Fruit fly (Drosophila melanogaster) whole organism, prepupa: ENCODE data around the gene Rsph9.

Source experiments
- Blimp-1 ChIP-seq: fragments of 200-800 bp; sonication (Bioruptor generic); optimal IDR thresholded peaks from 3 replicates; lab custom pipeline; 2017; ENCODE audit warnings: missing biosample characterization, missing genetic modification characterization, mild to moderate bottlenecking, moderate library complexity, missing genetic modification reagents
- CG10631 ChIP-seq: fragments of 200-800 bp; sonication (Bioruptor generic); optimal IDR thresholded peaks from 2 replicates; lab custom pipeline; 2016; ENCODE audit warnings: missing biosample characterization, missing genetic modification characterization
- CG10669 ChIP-seq: fragments of 200-800 bp; sonication (Bioruptor generic); optimal IDR thresholded peaks from 3 replicates; lab custom pipeline; 2018; ENCODE audit warnings: missing biosample characterization, mild to moderate bottlenecking, missing genetic modification characterization, moderate library complexity
- CG11294 ChIP-seq: fragments of 200-800 bp; sonication (Bioruptor generic); IDR thresholded peaks from 2 replicates; pipeline ENCODE4 v1.3.6; 2022; ENCODE audit warnings: missing biosample characterization, missing genetic modification characterization
- CG11762 ChIP-seq: fragments of 200-800 bp; sonication (Bioruptor generic); optimal IDR thresholded peaks from 3 replicates; lab custom pipeline; 2016; ENCODE audit warnings: missing biosample characterization, missing genetic modification characterization; ENCODE audit not compliant: insufficient read depth
- CG11902 ChIP-seq: fragments of 200-800 bp; sonication (Bioruptor generic); optimal IDR thresholded peaks from 3 replicates; lab custom pipeline; 2016; ENCODE audit warnings: missing biosample characterization, missing genetic modification characterization
- CG15336 ChIP-seq: fragments of 200-800 bp; sonication (Bioruptor generic); IDR thresholded peaks from 2 replicates; pipeline ENCODE4 v1.3.6; 2022; ENCODE audit warnings: missing biosample characterization, missing genetic modification characterization
- CG1621 ChIP-seq: fragments of 200-800 bp; sonication (Bioruptor generic); optimal IDR thresholded peaks from 3 replicates; lab custom pipeline; 2018; ENCODE audit warnings: missing biosample characterization, mild to moderate bottlenecking, missing genetic modification characterization
- CG16779 ChIP-seq: fragments of 200-800 bp; sonication (Bioruptor generic); optimal IDR thresholded peaks from 3 replicates; lab custom pipeline; 2017; ENCODE audit warnings: missing biosample characterization, mild to moderate bottlenecking, missing genetic modification characterization
- CG31627 ChIP-seq: fragments of 200-800 bp; sonication (Bioruptor generic); optimal IDR thresholded peaks from 3 replicates; lab custom pipeline; 2016; ENCODE audit warnings: missing biosample characterization, missing genetic modification characterization
- CG32006 ChIP-seq: fragments of 200-800 bp; sonication (Bioruptor generic); optimal IDR thresholded peaks from 3 replicates; lab custom pipeline; 2017; ENCODE audit warnings: missing biosample characterization, mild to moderate bottlenecking, missing genetic modification characterization
- CG34406 ChIP-seq: fragments of 200-800 bp; sonication (Bioruptor generic); optimal IDR thresholded peaks from 3 replicates; lab custom pipeline; 2016; ENCODE audit warnings: missing biosample characterization, missing genetic modification characterization
- CG3919 ChIP-seq: fragments of 200-800 bp; sonication (Bioruptor generic); optimal IDR thresholded peaks from 3 replicates; lab custom pipeline; 2016; ENCODE audit warnings: missing biosample characterization, missing genetic modification characterization
- CG6163 ChIP-seq: fragments of 200-800 bp; sonication (Bioruptor generic); IDR thresholded peaks from 3 replicates; pipeline ENCODE4 v1.3.6; 2022; ENCODE audit warnings: missing biosample characterization, missing genetic modification characterization
- CG6276 ChIP-seq: fragments of 200-800 bp; sonication (Bioruptor generic); optimal IDR thresholded peaks from 2 replicates; lab custom pipeline; 2017; ENCODE audit warnings: missing biosample characterization, mild to moderate bottlenecking, missing genetic modification characterization
- CG6792 ChIP-seq: fragments of 200-800 bp; sonication (Bioruptor generic); optimal IDR thresholded peaks from 3 replicates; lab custom pipeline; 2016; ENCODE audit warnings: missing biosample characterization, missing genetic modification characterization
- CG6808 ChIP-seq: fragments of 200-800 bp; sonication (Bioruptor generic); optimal IDR thresholded peaks from 3 replicates; lab custom pipeline; 2017; ENCODE audit warnings: missing biosample characterization, missing genetic modification characterization, mild to moderate bottlenecking, moderate library complexity, missing genetic modification reagents
- CG6854 ChIP-seq: fragments of 200-800 bp; sonication (Bioruptor generic); optimal IDR thresholded peaks from 2 replicates; lab custom pipeline; 2017; ENCODE audit warnings: missing biosample characterization, mild to moderate bottlenecking, missing genetic modification characterization
- CG7368 ChIP-seq: fragments of 200-800 bp; sonication (Bioruptor generic); optimal IDR thresholded peaks from 3 replicates; lab custom pipeline; 2016; ENCODE audit warnings: missing biosample characterization, missing genetic modification characterization
- CG8119 ChIP-seq: fragments of 200-800 bp; sonication (Bioruptor generic); IDR thresholded peaks from 3 replicates; pipeline ENCODE4 v1.3.6; 2022; ENCODE audit warnings: missing biosample characterization, missing genetic modification characterization
- CG8632 ChIP-seq: fragments of 200-800 bp; sonication (Bioruptor generic); optimal IDR thresholded peaks from 3 replicates; lab custom pipeline; 2016; ENCODE audit warnings: missing biosample characterization, missing genetic modification characterization
- CG9139 ChIP-seq: fragments of 200-800 bp; sonication (Bioruptor generic); optimal IDR thresholded peaks from 3 replicates; lab custom pipeline; 2017; ENCODE audit warnings: missing biosample characterization, mild to moderate bottlenecking, missing genetic modification characterization
- Eip78C ChIP-seq: fragments of 200-800 bp; sonication (Bioruptor generic); peaks from one replicate; lab custom pipeline; 2016; ENCODE audit warnings: missing biosample characterization, missing genetic modification characterization
- Eip93F ChIP-seq: fragments of 200-800 bp; sonication (Bioruptor generic); optimal IDR thresholded peaks from 2 replicates; lab custom pipeline; 2016; ENCODE audit warnings: missing biosample characterization, mild to moderate bottlenecking, missing genetic modification characterization
- Ets21C ChIP-seq: fragments of 200-800 bp; sonication (Bioruptor generic); optimal IDR thresholded peaks from 3 replicates; lab custom pipeline; 2016; ENCODE audit warnings: missing biosample characterization, missing genetic modification characterization
- Ets96B ChIP-seq: fragments of 200-800 bp; optimal IDR thresholded peaks from 2 replicates; lab custom pipeline; 2019; ENCODE audit warnings: missing biosample characterization, mild to moderate bottlenecking, missing genetic modification characterization, moderate library complexity
- Hr38 ChIP-seq: sonication (Bioruptor generic); optimal IDR thresholded peaks from 2 replicates; lab custom pipeline; 2016; ENCODE audit warnings: missing biosample characterization, missing genetic modification characterization
- Hr39 ChIP-seq: fragments of 200-800 bp; sonication (Bioruptor generic); optimal IDR thresholded peaks from 2 replicates; lab custom pipeline; 2016; ENCODE audit warnings: missing biosample characterization, missing genetic modification characterization
- Hr4 ChIP-seq: fragments of 200-800 bp; sonication (Bioruptor generic); optimal IDR thresholded peaks from 3 replicates; lab custom pipeline; 2016; ENCODE audit warnings: missing biosample characterization, missing genetic modification characterization
- Lpt ChIP-seq: fragments of 200-800 bp; sonication (Bioruptor generic); optimal IDR thresholded peaks from 3 replicates; lab custom pipeline; 2016; ENCODE audit warnings: missing biosample characterization, missing genetic modification characterization
- Met ChIP-seq: fragments of 200-800 bp; sonication (Bioruptor generic); optimal IDR thresholded peaks from 3 replicates; lab custom pipeline; 2016; ENCODE audit warnings: missing biosample characterization, missing genetic modification characterization
- OdsH ChIP-seq: fragments of 200-800 bp; sonication (Bioruptor generic); optimal IDR thresholded peaks from 3 replicates; lab custom pipeline; 2016; ENCODE audit warnings: missing biosample characterization, missing genetic modification characterization
- Sox102F ChIP-seq: fragments of 200-800 bp; sonication (Bioruptor generic); optimal IDR thresholded peaks from 2 replicates; lab custom pipeline; 2016; ENCODE audit warnings: missing biosample characterization, mild to moderate bottlenecking, missing genetic modification characterization
- Sox14 ChIP-seq: fragments of 200-800 bp; sonication (Bioruptor generic); optimal IDR thresholded peaks from 3 replicates; lab custom pipeline; 2016; ENCODE audit warnings: missing biosample characterization, missing genetic modification characterization
- achi ChIP-seq: fragments of 200-800 bp; sonication (Bioruptor generic); optimal IDR thresholded peaks from 3 replicates; lab custom pipeline; 2016; ENCODE audit warnings: missing biosample characterization, missing genetic modification characterization
- acj6 ChIP-seq: fragments of 200-800 bp; sonication (Bioruptor generic); optimal IDR thresholded peaks from 3 replicates; lab custom pipeline; 2016; ENCODE audit warnings: missing biosample characterization, missing genetic modification characterization
- cyc ChIP-seq: fragments of 200-800 bp; sonication (Bioruptor generic); optimal IDR thresholded peaks from 3 replicates; lab custom pipeline; 2016; ENCODE audit warnings: missing biosample characterization, missing genetic modification characterization
- dac ChIP-seq: fragments of 200-800 bp; sonication (Bioruptor generic); optimal IDR thresholded peaks from 2 replicates; lab custom pipeline; 2017; ENCODE audit warnings: missing biosample characterization, mild to moderate bottlenecking, missing genetic modification characterization
- eg ChIP-seq: fragments of 200-800 bp; sonication (Bioruptor generic); IDR thresholded peaks from 3 replicates; pipeline ENCODE4 v1.3.6; 2022; ENCODE audit warnings: missing biosample characterization, missing genetic modification characterization
- esn ChIP-seq: fragments of 200-800 bp; sonication (Bioruptor generic); optimal IDR thresholded peaks from 2 replicates; lab custom pipeline; 2016; ENCODE audit warnings: missing biosample characterization, mild to moderate bottlenecking, missing genetic modification characterization, moderate library complexity
- fd59A ChIP-seq: fragments of 200-800 bp; sonication (Bioruptor generic); optimal IDR thresholded peaks from 2 replicates; lab custom pipeline; 2017; ENCODE audit warnings: missing biosample characterization, mild to moderate bottlenecking, missing genetic modification characterization, missing genetic modification reagents
- fd85E ChIP-seq: fragments of 200-800 bp; sonication (Bioruptor generic); optimal IDR thresholded peaks from 3 replicates; lab custom pipeline; 2016; ENCODE audit warnings: missing biosample characterization, missing genetic modification characterization
- lz ChIP-seq: fragments of 200-800 bp; sonication (Bioruptor generic); optimal IDR thresholded peaks from 3 replicates; lab custom pipeline; 2016; ENCODE audit warnings: missing biosample characterization, missing genetic modification characterization
- net ChIP-seq: fragments of 200-800 bp; sonication (Bioruptor generic); optimal IDR thresholded peaks from 3 replicates; lab custom pipeline; 2016; ENCODE audit warnings: missing biosample characterization, missing genetic modification characterization
- pdm3 ChIP-seq: fragments of 200-800 bp; sonication (Bioruptor generic); optimal IDR thresholded peaks from 3 replicates; lab custom pipeline; 2016; ENCODE audit warnings: missing biosample characterization, missing genetic modification characterization
- salr ChIP-seq, 2 experiments: fragments of 200-800 bp; sonication (Bioruptor generic); optimal IDR thresholded peaks; 3 replicates each; lab custom pipeline; 2016 to 2018; ENCODE audit warnings: missing biosample characterization in 2 of 2, missing genetic modification characterization in 2 of 2, mild to moderate bottlenecking in 1 of 2
- ss ChIP-seq, 2 experiments: fragments of 200-800 bp; sonication (Bioruptor generic); optimal IDR thresholded peaks; 2 replicates in 1 of 2; 3 replicates in 1 of 2; lab custom pipeline; 2017 to 2018; ENCODE audit warnings: mild to moderate bottlenecking in 2 of 2, missing biosample characterization in 2 of 2, missing genetic modification characterization in 2 of 2, moderate library complexity in 1 of 2
- topi ChIP-seq: fragments of 200-800 bp; sonication (Bioruptor generic); optimal IDR thresholded peaks from 3 replicates; lab custom pipeline; 2016; ENCODE audit warnings: missing biosample characterization, missing genetic modification characterization

Rsph9 gene

dm6 chr2L:17402493-17402892 lies 9.9 kb downstream of the Rsph9 start:
- TF ChIP-seq CG3919 (GFP tag; lab: Kevin White, UChicago) (no peak), fd85E (no peak), CG10631 (GFP tag; lab: Kevin White, UChicago) (no peak), CG6808 (GFP tag; lab: Kevin White, UChicago) (no peak), net (GFP tag; lab: Kevin White, UChicago) (no peak), Blimp-1 (no peak), Hr38 (GFP tag; lab: Kevin White, UChicago) (no peak), CG15336 (no peak), achi (no peak), CG34406 (GFP tag; lab: Kevin White, UChicago) (no peak), CG8632 (GFP tag; lab: Kevin White, UChicago) (no peak), topi (no peak), Ets96B (tag; lab: Kevin White, UChicago) (no peak), Eip78C (GFP tag; lab: Kevin White, UChicago) (no peak), ss (GFP tag; optimal IDR thresholded peaks at IDR 0.05; lab: Kevin White, UChicago) (no peak), Sox102F (GFP tag; lab: Kevin White, UChicago) (no peak), CG6276 (GFP tag; lab: Kevin White, UChicago) (no peak)
- TF ChIP-seq, all 60 proteins: peak for 0

dm6 chr2L:17397372-17397771 lies 15.1 kb downstream of the Rsph9 start:
- no peak for TF ChIP-seq CG31627 (GFP tag; lab: Kevin White, UChicago)
- no peak for TF ChIP-seq CG7368 (GFP tag; lab: Kevin White, UChicago)
- TF ChIP-seq CG1621 (tag; lab: Kevin White, UChicago): no peak
- TF ChIP-seq eg (GFP tag; lab: Robert Waterston, UW): 0 out of 3 replicates have a peak, but pooled peaks have one; percentile 32
- no peak for TF ChIP-seq fd59A (GFP tag; lab: Kevin White, UChicago)
- TF ChIP-seq Ets96B (tag; lab: Kevin White, UChicago): no peak
- peak; percentile 15 for TF ChIP-seq CG3919 (GFP tag; lab: Kevin White, UChicago)
- no peak for TF ChIP-seq Hr39 (GFP tag; lab: Kevin White, UChicago)
- peak; percentile 5 for TF ChIP-seq OdsH
- peak; percentile 1 for TF ChIP-seq Met (GFP tag; lab: Kevin White, UChicago)
- TF ChIP-seq CG34406 (GFP tag; lab: Kevin White, UChicago): peak; percentile 6
- TF ChIP-seq CG8632 (GFP tag; lab: Kevin White, UChicago): no peak
- TF ChIP-seq CG32006 (GFP tag; lab: Kevin White, UChicago): peak; percentile 32
- TF ChIP-seq CG6163 (GFP tag; lab: Robert Waterston, UW): no peak; the same call in 2 of the 3 replicates
- TF ChIP-seq net (GFP tag; lab: Kevin White, UChicago): peak; percentile 0
- TF ChIP-seq Lpt (GFP tag; lab: Kevin White, UChicago): no peak
- no peak for TF ChIP-seq Sox14 (GFP tag; lab: Kevin White, UChicago)
- no peak for TF ChIP-seq CG9139 (GFP tag; lab: Kevin White, UChicago)
- TF ChIP-seq salr (GFP tag; optimal IDR thresholded peaks at IDR 0.05; lab: Kevin White, UChicago): no peak
- no peak for TF ChIP-seq esn (GFP tag; lab: Kevin White, UChicago)
- TF ChIP-seq CG11762 (GFP tag; lab: Kevin White, UChicago): no peak
- no peak for TF ChIP-seq topi
- no peak for TF ChIP-seq Hr38 (GFP tag; lab: Kevin White, UChicago)
- peak; percentile 20 for TF ChIP-seq CG6276 (GFP tag; lab: Kevin White, UChicago)
- TF ChIP-seq pdm3: no peak
- no peak for TF ChIP-seq CG6854
- no peak for TF ChIP-seq ss (GFP tag; optimal IDR thresholded peaks at IDR 0.05; lab: Kevin White, UChicago)
- peak; percentile 80 for TF ChIP-seq Eip78C (GFP tag; lab: Kevin White, UChicago)
- TF ChIP-seq Ets21C (GFP tag; lab: Kevin White, UChicago): no peak
- TF ChIP-seq CG15336: peak; percentile 43
- TF ChIP-seq CG8119 (GFP tag; lab: Robert Waterston, UW): peak; percentile 39; the same call in 1 of the 3 replicates
- TF ChIP-seq achi: no peak
- peak; percentile 60 for TF ChIP-seq Hr4
- TF ChIP-seq acj6 (GFP tag; lab: Kevin White, UChicago): no peak
- TF ChIP-seq cyc (GFP tag; lab: Kevin White, UChicago): no peak
- TF ChIP-seq CG10669: no peak
- TF ChIP-seq CG16779 (tag; lab: Kevin White, UChicago): no peak
- no peak for TF ChIP-seq lz (GFP tag; lab: Kevin White, UChicago)
- TF ChIP-seq CG11902 (GFP tag; lab: Kevin White, UChicago): no peak
- TF ChIP-seq Eip93F (GFP tag; lab: Kevin White, UChicago): no peak
- no peak for TF ChIP-seq Blimp-1
- peak; percentile 33 for TF ChIP-seq dac
- TF ChIP-seq CG6792: no peak
- TF ChIP-seq CG6808 (GFP tag; lab: Kevin White, UChicago): no peak
- TF ChIP-seq CG11294: no peak
- TF ChIP-seq, all 60 proteins: peak for 13
